Worm (Caenorhabditis elegans): ENCODE measurements around the gene rha-1.
A peak's percentile ranks its signal among the peaks of the same experiment; 100 is the strongest.

- TF ChIP-seq athp-1 (tag; optimal IDR thresholded peaks at IDR 0.05) (no peak), nhr-179 (tag; optimal IDR thresholded peaks at IDR 0.05) (no peak), mxl-1 (tag; optimal IDR thresholded peaks at IDR 0.05) (no peak), lin-40 (tag; optimal IDR thresholded peaks at IDR 0.05) (no peak), F33H1.4 (GFP tag; IDR thresholded peaks at IDR 0.05) (no peak), cebp-2 (GFP tag; IDR thresholded peaks at IDR 0.05) (no peak), T26A5.8 (tag; optimal IDR thresholded peaks at IDR 0.05) (no peak), unc-62 (GFP tag; optimal IDR thresholded peaks at IDR 0.05) (no peak), snpc-4 (GFP tag; optimal IDR thresholded peaks at IDR 0.05) (no peak), snpc-4 (tag; optimal IDR thresholded peaks at IDR 0.05) (peak in 1 of 4 experiments; percentile 10), snpc-1.1 (tag; optimal IDR thresholded peaks at IDR 0.05; ENCODE audit: insufficient read depth) (no peak)
These were observed 48.1 kb upstream of the rha-1 start for ce11 chrII:8931405-8932149.
